Worm (Caenorhabditis elegans) whole organism, L4 larva: ENCODE data around the gene fbxb-74.

Source experiments
- F26F4.8 ChIP-seq: fragments of 200-800 bp; sonication (Bioruptor generic); conservative IDR thresholded peaks from 2 replicates; pipeline ENCODE4 v1.3.6; 2022; ENCODE audit warnings: missing genetic modification characterization, missing compliant biosample characterization
- F44E2.7 ChIP-seq: fragments of 200-800 bp; sonication (Bioruptor generic); IDR thresholded peaks from 2 replicates; pipeline ENCODE4 v2.1.2; 2022; ENCODE audit warnings: missing genetic modification characterization, missing compliant biosample characterization
- F49E8.2 ChIP-seq: sonication (generic microtip); optimal IDR thresholded peaks from 2 replicates; lab custom pipeline; 2016; ENCODE audit warnings: missing compliant biosample characterization, mild to moderate bottlenecking, missing genetic modification characterization, borderline replicate concordance
- R02D3.7 ChIP-seq: fragments of 150-350 bp; sonication (generic microtip); optimal IDR thresholded peaks from 3 replicates; lab custom pipeline; 2014; ENCODE audit warnings: missing biosample characterization, missing genetic modification characterization
- Y105C5A.15 ChIP-seq: fragments of 200-800 bp; sonication (Bioruptor generic); IDR thresholded peaks from 2 replicates; pipeline ENCODE4 v1.3.6; 2022; ENCODE audit warnings: missing genetic modification characterization, missing compliant biosample characterization
- Y48G9A.11 ChIP-seq: fragments of 200-800 bp; sonication (Bioruptor generic); IDR thresholded peaks from 2 replicates; pipeline ENCODE4 v1.3.6; 2022; ENCODE audit warnings: missing genetic modification reagents, missing genetic modification characterization, missing compliant biosample characterization
- Y75B8A.6 ChIP-seq: fragments of 200-800 bp; sonication (Bioruptor generic); IDR thresholded peaks from 2 replicates; pipeline ENCODE4 v1.3.6; 2022; ENCODE audit warnings: missing genetic modification reagents, missing genetic modification characterization, missing compliant biosample characterization
- ZK546.5 ChIP-seq, 2 experiments: sonication (generic microtip); optimal IDR thresholded peaks; 2 replicates each; lab custom pipeline; 2017; ENCODE audit warnings: missing biosample characterization in 2 of 2, missing genetic modification characterization in 2 of 2
- aly-2 ChIP-seq: sonication (generic microtip); optimal IDR thresholded peaks from 2 replicates; lab custom pipeline; 2018; ENCODE audit warnings: missing biosample characterization, missing genetic modification characterization
- ama-1 ChIP-seq: fragments of 150-350 bp; optimal IDR thresholded peaks from 2 replicates; lab custom pipeline; 2014; ENCODE audit warnings: inconsistent platforms, mixed read lengths
- ceh-20 ChIP-seq: fragments of 200-800 bp; sonication (Bioruptor generic); IDR thresholded peaks from 2 replicates; pipeline ENCODE4 v1.3.6; 2022; ENCODE audit warnings: missing genetic modification reagents, missing genetic modification characterization, missing compliant biosample characterization
- ceh-32 ChIP-seq: sonication (generic microtip); optimal IDR thresholded peaks from 2 replicates; lab custom pipeline; 2016; ENCODE audit warnings: mild to moderate bottlenecking, missing genetic modification characterization, missing compliant biosample characterization; ENCODE audit not compliant: poor library complexity
- ceh-82 ChIP-seq: sonication (generic microtip); optimal IDR thresholded peaks from 2 replicates; lab custom pipeline; 2017; ENCODE audit warnings: missing biosample characterization, missing genetic modification characterization
- daf-16 ChIP-seq, 3 experiments: sonication (generic microtip); optimal IDR thresholded peaks; 2 replicates each; lab custom pipeline; 2016 to 2017; ENCODE audit warnings: missing genetic modification characterization in 3 of 3, missing genetic modification reagents in 3 of 3, mild to moderate bottlenecking in 2 of 3, missing compliant biosample characterization in 2 of 3, missing biosample characterization in 1 of 3, moderate library complexity in 1 of 3
- daf-19 ChIP-seq: fragments of 200-800 bp; sonication (Bioruptor generic); conservative IDR thresholded peaks from 2 replicates; pipeline ENCODE4 v1.3.6; 2022; ENCODE audit warnings: missing genetic modification characterization, missing compliant biosample characterization
- dmd-6 ChIP-seq: fragments of 200-800 bp; sonication (Bioruptor generic); IDR thresholded peaks from 2 replicates; pipeline ENCODE4 v1.3.6; 2022; ENCODE audit warnings: missing genetic modification reagents, missing genetic modification characterization, missing compliant biosample characterization
- dve-1 ChIP-seq: sonication (generic microtip); optimal IDR thresholded peaks from 2 replicates; lab custom pipeline; 2017; ENCODE audit warnings: antibody characterized with exemption, mild to moderate bottlenecking, missing genetic modification characterization, missing compliant biosample characterization; ENCODE audit not compliant: insufficient read depth
- egl-27 ChIP-seq: sonication (generic microtip); optimal IDR thresholded peaks from 3 replicates; lab custom pipeline; 2017; ENCODE audit warnings: missing biosample characterization, missing genetic modification reagents, missing genetic modification characterization
- fkh-10 ChIP-seq: fragments of 150-350 bp; optimal IDR thresholded peaks from 2 replicates; lab custom pipeline; 2014; ENCODE audit warnings: missing biosample characterization, missing genetic modification reagents, missing genetic modification characterization
- fos-1 ChIP-seq: fragments of 150-350 bp; optimal IDR thresholded peaks from 2 replicates; lab custom pipeline; 2014; ENCODE audit warnings: missing biosample characterization, missing genetic modification characterization
- gei-8 ChIP-seq: fragments of 200-800 bp; sonication (Bioruptor generic); optimal IDR thresholded peaks from 2 replicates; lab custom pipeline; 2018; ENCODE audit warnings: mild to moderate bottlenecking, missing genetic modification characterization, missing compliant biosample characterization
- hlh-11 ChIP-seq: fragments of 200-800 bp; sonication (Bioruptor generic); optimal IDR thresholded peaks from 2 replicates; lab custom pipeline; 2018; ENCODE audit warnings: mild to moderate bottlenecking, missing genetic modification characterization, missing compliant biosample characterization
- hmg-1.1 ChIP-seq: fragments of 200-800 bp; sonication (Bioruptor generic); IDR thresholded peaks from 2 replicates; pipeline ENCODE4 v1.3.6; 2022; ENCODE audit warnings: missing genetic modification reagents, missing genetic modification characterization, missing compliant biosample characterization
- jun-1 ChIP-seq: fragments of 150-350 bp; optimal IDR thresholded peaks from 2 replicates; lab custom pipeline; 2014; ENCODE audit warnings: missing biosample characterization, missing genetic modification reagents, missing genetic modification characterization
- lin-1 ChIP-seq: fragments of 200-800 bp; sonication (Bioruptor generic); IDR thresholded peaks from 2 replicates; pipeline ENCODE4 v1.3.6; 2022; ENCODE audit warnings: missing genetic modification reagents, missing genetic modification characterization, missing compliant biosample characterization
- lin-13 ChIP-seq: fragments of 150-350 bp; optimal IDR thresholded peaks from 2 replicates; lab custom pipeline; 2014; ENCODE audit warnings: missing biosample characterization, missing genetic modification reagents, missing genetic modification characterization
- lin-15B ChIP-seq: fragments of 150-350 bp; sonication (generic microtip); optimal IDR thresholded peaks from 3 replicates; lab custom pipeline; 2014; ENCODE audit warnings: missing biosample characterization, missing genetic modification characterization
- lin-38 ChIP-seq: fragments of 200-800 bp; sonication (Bioruptor generic); IDR thresholded peaks from 2 replicates; pipeline ENCODE4 v1.3.6; 2022; ENCODE audit warnings: missing genetic modification reagents, missing genetic modification characterization, missing compliant biosample characterization
- madf-5 ChIP-seq, 2 experiments: fragments of 200-800 bp; sonication (Bioruptor generic); IDR thresholded peaks; 2 replicates each; pipeline ENCODE4 v1.3.6; 2022; ENCODE audit warnings: missing compliant biosample characterization in 2 of 2, missing genetic modification characterization in 2 of 2
- mep-1 ChIP-seq: fragments of 150-350 bp; sonication (generic microtip); optimal IDR thresholded peaks from 3 replicates; lab custom pipeline; 2014; ENCODE audit warnings: missing biosample characterization, missing genetic modification characterization
- mes-2 ChIP-seq: sonication (generic microtip); optimal IDR thresholded peaks from 2 replicates; lab custom pipeline; 2016; ENCODE audit warnings: missing genotype, mild to moderate bottlenecking, missing genetic modification characterization, missing compliant biosample characterization; ENCODE audit not compliant: poor library complexity, severe bottlenecking
- nhr-10 ChIP-seq: fragments of 150-350 bp; optimal IDR thresholded peaks from 2 replicates; lab custom pipeline; 2014; ENCODE audit warnings: missing biosample characterization, missing genetic modification characterization
- nhr-25 ChIP-seq: sonication (generic microtip); optimal IDR thresholded peaks from 2 replicates; lab custom pipeline; 2017; ENCODE audit warnings: missing genetic modification characterization, mild to moderate bottlenecking, missing compliant biosample characterization, antibody characterized with exemption, moderate library complexity, borderline replicate concordance; ENCODE audit not compliant: insufficient read depth
- nhr-28 ChIP-seq: fragments of 150-350 bp; optimal IDR thresholded peaks from 2 replicates; lab custom pipeline; 2014; ENCODE audit warnings: missing biosample characterization, missing genetic modification characterization
- nhr-41 ChIP-seq: fragments of 200-800 bp; sonication (Bioruptor generic); IDR thresholded peaks from 2 replicates; pipeline ENCODE4 v1.3.6; 2022; ENCODE audit warnings: missing genetic modification reagents, missing genetic modification characterization, missing compliant biosample characterization
- nhr-42 ChIP-seq: fragments of 200-800 bp; sonication (Bioruptor generic); IDR thresholded peaks from 2 replicates; pipeline ENCODE4 v1.3.6; 2022; ENCODE audit warnings: missing genetic modification characterization, missing compliant biosample characterization
- nhr-6 ChIP-seq: fragments of 150-350 bp; optimal IDR thresholded peaks from 2 replicates; lab custom pipeline; 2014; ENCODE audit warnings: missing biosample characterization, missing genetic modification characterization
- nhr-76 ChIP-seq: fragments of 150-350 bp; optimal IDR thresholded peaks from 2 replicates; lab custom pipeline; 2014; ENCODE audit warnings: missing biosample characterization, missing genetic modification characterization
- nhr-77 ChIP-seq: fragments of 150-350 bp; optimal IDR thresholded peaks from 2 replicates; lab custom pipeline; 2014; ENCODE audit warnings: missing biosample characterization, missing genetic modification characterization
- pha-4 ChIP-seq, 2 experiments: fragments of 150-350 bp in 1 of 2; fragments of 200-800 bp in 1 of 2; sonication (Bioruptor generic) in 1 of 2; IDR thresholded peaks in 1 of 2; optimal IDR thresholded peaks in 1 of 2; 2 replicates each; pipeline versions ENCODE4 v1.3.6 to Lab custom; 2014 to 2022; ENCODE audit warnings: missing genetic modification characterization in 2 of 2, missing genetic modification reagents in 2 of 2, missing biosample characterization in 1 of 2, missing compliant biosample characterization in 1 of 2
- set-16 ChIP-seq: fragments of 200-800 bp; sonication (Bioruptor generic); IDR thresholded peaks from 2 replicates; pipeline ENCODE4 v1.3.6; 2022; ENCODE audit warnings: missing genetic modification reagents, missing genetic modification characterization, missing compliant biosample characterization
- skn-1 ChIP-seq: fragments of 150-350 bp; optimal IDR thresholded peaks from 2 replicates; lab custom pipeline; 2014; ENCODE audit warnings: missing biosample characterization, missing genetic modification characterization
- spr-3 ChIP-seq: fragments of 200-800 bp; sonication (Bioruptor generic); optimal IDR thresholded peaks from 2 replicates; lab custom pipeline; 2018; ENCODE audit warnings: mild to moderate bottlenecking, missing genetic modification characterization, missing compliant biosample characterization
- tag-97 ChIP-seq: fragments of 200-800 bp; sonication (Bioruptor generic); IDR thresholded peaks from 2 replicates; pipeline ENCODE4 v1.3.6; 2022; ENCODE audit warnings: missing genetic modification characterization, missing compliant biosample characterization
- unc-39 ChIP-seq: sonication (generic microtip); optimal IDR thresholded peaks from 2 replicates; lab custom pipeline; 2017; ENCODE audit warnings: missing biosample characterization, missing genetic modification characterization
- zag-1 ChIP-seq: fragments of 150-350 bp; optimal IDR thresholded peaks from 2 replicates; lab custom pipeline; 2014; ENCODE audit warnings: missing biosample characterization, missing genetic modification characterization
- zfp-3 ChIP-seq: fragments of 200-800 bp; sonication (Bioruptor generic); conservative IDR thresholded peaks from 2 replicates; pipeline ENCODE4 v1.3.6; 2022; ENCODE audit warnings: missing genetic modification reagents, missing genetic modification characterization, missing compliant biosample characterization
- zip-2 ChIP-seq: fragments of 150-350 bp; optimal IDR thresholded peaks from 2 replicates; lab custom pipeline; 2014; ENCODE audit warnings: missing biosample characterization, missing genetic modification characterization
- ztf-11 ChIP-seq: fragments of 150-350 bp; optimal IDR thresholded peaks from 2 replicates; lab custom pipeline; 2014; ENCODE audit warnings: missing biosample characterization, missing genetic modification characterization
- ztf-7 ChIP-seq: fragments of 150-350 bp; optimal IDR thresholded peaks from 2 replicates; lab custom pipeline; 2014; ENCODE audit warnings: missing biosample characterization, missing genetic modification characterization

Gene fbxb-74

DNA sequence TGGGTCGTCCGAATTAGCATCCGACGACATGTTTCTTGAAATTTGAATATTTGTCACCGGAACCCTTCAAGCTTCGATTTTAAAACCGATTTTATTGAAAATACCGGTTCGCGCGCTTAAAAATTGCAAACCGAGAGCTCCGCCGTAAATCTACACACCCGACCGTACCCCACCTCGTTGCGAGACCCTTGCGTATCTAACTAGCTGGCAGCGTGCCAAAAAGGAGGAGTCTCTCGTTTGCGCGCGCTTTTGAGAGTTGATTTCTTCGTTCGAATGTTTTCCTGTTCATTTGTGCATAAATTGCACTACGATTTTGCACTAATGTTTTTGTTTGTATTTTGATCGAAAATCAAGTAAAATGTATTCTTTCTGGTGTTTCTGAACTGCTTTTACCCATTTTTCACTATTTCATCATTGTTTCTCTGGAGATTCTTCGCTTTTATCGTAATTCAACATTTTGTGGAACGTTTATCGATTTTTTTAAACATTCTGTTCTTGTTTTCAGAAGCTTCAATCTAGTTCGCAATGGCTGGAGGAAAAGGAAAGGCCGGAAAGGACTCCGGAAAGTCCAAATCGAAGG is 6.7 kb upstream of the fbxb-74 start, which contains the start of the genes wapl-1 and htz-1 (continued):
- TF ChIP-seq ztf-7 (no peak), hlh-11 (tag; lab: Kevin White, UChicago) (peak; percentile 92), nhr-42 (GFP tag; lab: Robert Waterston, UW) (peak; percentile 89), fos-1 (no peak), nhr-28 (tag; lab: Kevin White, UChicago) (peak; percentile 80), R02D3.7 (tag; lab: Kevin White, UChicago) (peak; percentile 93), mep-1 (peak; percentile 97), F26F4.8 (GFP tag; lab: Robert Waterston, UW) (no peak), ceh-82 (tag; lab: Kevin White, UChicago) (no peak), skn-1 (tag; lab: Kevin White, UChicago) (no peak), nhr-25 (tag; lab: Kevin White, UChicago) (peak; percentile 88), ceh-32 (tag; lab: Kevin White, UChicago) (no peak), zfp-3 (GFP tag; lab: Robert Waterston, UW) (peak; percentile 80), dmd-6 (GFP tag; lab: Robert Waterston, UW) (peak; percentile 92), hmg-1.1 (GFP tag; lab: Robert Waterston, UW) (peak; percentile 88), dve-1 (tag; lab: Kevin White, UChicago) (peak; percentile 98), daf-16 (GFP tag; optimal IDR thresholded peaks at IDR 0.05; lab: Kevin White, UChicago) (peak in 1 of 2 experiments; percentile 72), daf-16 (tag; optimal IDR thresholded peaks at IDR 0.05; lab: Kevin White, UChicago) (peak; percentile 74), Y75B8A.6 (GFP tag; lab: Robert Waterston, UW) (0 out of 2 replicates have a peak, but pooled peaks have one; percentile 35), pha-4 (GFP tag; IDR thresholded peaks at IDR 0.05; lab: Robert Waterston, UW) (peak; percentile 88; the same call in 1 of the 2 replicates), pha-4 (tag; optimal IDR thresholded peaks at IDR 0.05; lab: Kevin White, UChicago) (peak; percentile 46), gei-8 (GFP tag; lab: Kevin White, UChicago) (peak; percentile 31), zag-1 (no peak), aly-2 (tag; lab: Kevin White, UChicago) (no peak), set-16 (peak; percentile 42; the same call in 1 of the 2 replicates), ama-1 (lab: Kevin White, UChicago) (peak; percentile 88), Y105C5A.15 (GFP tag; lab: Robert Waterston, UW) (no peak), nhr-77 (tag; lab: Kevin White, UChicago) (peak; percentile 91), mes-2 (tag; lab: Kevin White, UChicago) (peak; percentile 95), ztf-11 (tag; lab: Kevin White, UChicago) (no peak), ceh-20 (peak; percentile 93), nhr-76 (no peak), jun-1 (tag; lab: Kevin White, UChicago) (peak; percentile 75), zip-2 (peak; percentile 18), daf-19 (GFP tag; lab: Robert Waterston, UW) (no peak), Y48G9A.11 (GFP tag; lab: Robert Waterston, UW) (0 out of 2 replicates have a peak, but pooled peaks have one; percentile 34), nhr-41 (GFP tag; lab: Robert Waterston, UW) (no peak), nhr-6 (tag; lab: Kevin White, UChicago) (peak; percentile 97), lin-15B (tag; lab: Kevin White, UChicago) (peak; percentile 76), unc-39 (tag; lab: Kevin White, UChicago) (no peak), spr-3 (GFP tag; lab: Kevin White, UChicago) (peak; percentile 3), madf-5 (GFP tag; IDR thresholded peaks at IDR 0.05; lab: Robert Waterston, UW) (no peak), ZK546.5 (tag; optimal IDR thresholded peaks at IDR 0.05; lab: Kevin White, UChicago) (peak; percentile 76 to 97), egl-27 (tag; lab: Kevin White, UChicago) (no peak), nhr-10 (tag; lab: Kevin White, UChicago) (no peak), F44E2.7 (no peak), lin-1 (GFP tag; lab: Robert Waterston, UW) (peak; percentile 48; the same call in 1 of the 2 replicates), F49E8.2 (tag; lab: Kevin White, UChicago) (peak; percentile 38), lin-13 (peak; percentile 95), lin-38 (GFP tag; lab: Robert Waterston, UW) (peak; percentile 91), fkh-10 (GFP tag; lab: Kevin White, UChicago) (peak; percentile 96), tag-97 (GFP tag; lab: Robert Waterston, UW) (no peak)
